Worm (Caenorhabditis elegans) whole organism, L4/young adult: ENCODE results near the gene syx-3.

Experiments
- W03F9.2 ChIP-seq: fragments of 150-350 bp; optimal IDR thresholded peaks from 2 replicates; lab custom pipeline; 2014; ENCODE audit warnings: missing biosample characterization, missing genetic modification characterization
- dao-5 ChIP-seq: sonication (generic microtip); optimal IDR thresholded peaks from 2 replicates; lab custom pipeline; 2016; ENCODE audit warnings: missing genotype, missing genetic modification characterization, moderate library complexity, missing compliant biosample characterization
- him-1 ChIP-seq: sonication (generic microtip); optimal IDR thresholded peaks from 2 replicates; lab custom pipeline; 2016; ENCODE audit warnings: missing genotype, missing genetic modification reagents, missing genetic modification characterization, missing compliant biosample characterization

- TF ChIP-seq W03F9.2 (tag; lab: Kevin White, UChicago) (no peak), him-1 (tag; lab: Kevin White, UChicago) (no peak), dao-5 (tag; lab: Kevin White, UChicago) (no peak)
Observed at ce11 chrX:5386558-5386957, 37.7 kb downstream of the syx-3 start, which contains the start of gene kcnl-3.
